Fruit fly (Drosophila melanogaster) whole organism, wandering third instar larva: ENCODE results near the gene CG12081.

Experiments used
- CrebA ChIP-seq: fragments of 200-800 bp; sonication (Bioruptor generic); optimal IDR thresholded peaks from 2 replicates; lab custom pipeline; 2016; ENCODE audit warnings: missing biosample characterization, mild to moderate bottlenecking, missing genetic modification characterization, borderline replicate concordance
- Dfd ChIP-seq: fragments of >200 bp; optimal IDR thresholded peaks from 2 replicates; lab custom pipeline; 2017; ENCODE audit warnings: missing biosample characterization, missing genetic modification characterization
- Hnf4 ChIP-seq: fragments of 200-800 bp; sonication (Bioruptor generic); optimal IDR thresholded peaks from 2 replicates; lab custom pipeline; 2016; ENCODE audit warnings: missing biosample characterization, mild to moderate bottlenecking, missing genetic modification characterization
- Hr78 ChIP-seq: fragments of >200 bp; optimal IDR thresholded peaks from 2 replicates; lab custom pipeline; 2017; ENCODE audit warnings: missing biosample characterization, missing genetic modification characterization
- Hr83 ChIP-seq: fragments of 200-300 bp; sonication (Bioruptor generic); optimal IDR thresholded peaks from 2 replicates; lab custom pipeline; 2016; ENCODE audit warnings: missing biosample characterization, mild to moderate bottlenecking, missing genetic modification characterization, moderate library complexity; ENCODE audit not compliant: poor library complexity, severe bottlenecking
- OdsH ChIP-seq: fragments of 200-800 bp; sonication (Bioruptor generic); optimal IDR thresholded peaks from 2 replicates; lab custom pipeline; 2016; ENCODE audit warnings: missing biosample characterization, mild to moderate bottlenecking, missing genetic modification characterization
- Rel ChIP-seq, 2 experiments: fragments of 200-800 bp; sonication (Bioruptor generic) in 1 of 2; optimal IDR thresholded peaks; 2 replicates in 1 of 2; 3 replicates in 1 of 2; lab custom pipeline; 2016 to 2019; ENCODE audit warnings: mild to moderate bottlenecking in 2 of 2, missing biosample characterization in 2 of 2, missing genetic modification characterization in 2 of 2, moderate library complexity in 1 of 2
- dmrt93B ChIP-seq: fragments of 200-800 bp; sonication (Bioruptor generic); optimal IDR thresholded peaks from 2 replicates; lab custom pipeline; 2018; ENCODE audit warnings: missing biosample characterization, mild to moderate bottlenecking, missing genetic modification characterization
- h ChIP-seq: fragments of 200-800 bp; sonication (Bioruptor generic); optimal IDR thresholded peaks from 3 replicates; lab custom pipeline; 2016; ENCODE audit warnings: missing biosample characterization, mild to moderate bottlenecking, missing genetic modification characterization
- lola ChIP-seq: fragments of >200 bp; optimal IDR thresholded peaks from 2 replicates; lab custom pipeline; 2017; ENCODE audit warnings: missing biosample characterization, missing genetic modification characterization
- psq ChIP-seq: fragments of 200-800 bp; sonication (Bioruptor generic); optimal IDR thresholded peaks from 3 replicates; lab custom pipeline; 2017; ENCODE audit warnings: missing biosample characterization, mild to moderate bottlenecking, missing genetic modification characterization, moderate library complexity

- TF ChIP-seq lola (no peak), h (GFP tag; lab: Kevin White, UChicago) (no peak), Dfd (GFP tag; lab: Kevin White, UChicago) (no peak), dmrt93B (GFP tag; lab: Kevin White, UChicago) (no peak), OdsH (GFP tag; lab: Kevin White, UChicago) (no peak), CrebA (GFP tag; lab: Kevin White, UChicago) (no peak), Rel (GFP tag; optimal IDR thresholded peaks at IDR 0.05; lab: Kevin White, UChicago) (no peak), Rel (tag; optimal IDR thresholded peaks at IDR 0.05; lab: Kevin White, UChicago) (no peak), Hr78 (GFP tag; lab: Kevin White, UChicago) (no peak), psq (GFP tag; lab: Kevin White, UChicago) (no peak), Hr83 (no peak), Hnf4 (GFP tag; lab: Kevin White, UChicago) (no peak)
Observed at dm6 chrX:8579097-8579496, 9.5 kb upstream of the CG12081 start.
